Fruit fly (Drosophila melanogaster) whole organism, embryonic: ENCODE results near the gene Cdc7.
A peak's percentile ranks its signal among the peaks of the same experiment; 100 is the strongest.

Experiments
- Adf1 ChIP-seq: fragments of 200-800 bp; sonication (Bioruptor generic); IDR thresholded peaks from 2 replicates; pipeline ENCODE4 v1.3.6; 2022; ENCODE audit warnings: missing biosample characterization, missing genetic modification characterization
- Atf6 ChIP-seq: fragments of 200-800 bp; sonication (Bioruptor generic); IDR thresholded peaks from 2 replicates; pipeline ENCODE4 v1.3.6; 2022; ENCODE audit warnings: missing biosample characterization, missing genetic modification characterization
- CG10274 ChIP-seq: fragments of 200-800 bp; sonication (Bioruptor generic); optimal IDR thresholded peaks from 3 replicates; lab custom pipeline; 2017; ENCODE audit warnings: missing biosample characterization, mild to moderate bottlenecking, missing genetic modification characterization
- CG10565 ChIP-seq: fragments of 200-800 bp; sonication (Bioruptor generic); optimal IDR thresholded peaks from 3 replicates; lab custom pipeline; 2016; ENCODE audit warnings: missing biosample characterization, mild to moderate bottlenecking, missing genetic modification characterization
- CG10979 ChIP-seq: fragments of 200-800 bp; sonication (Bioruptor generic); optimal IDR thresholded peaks from 2 replicates; lab custom pipeline; 2018; ENCODE audit warnings: missing biosample characterization, mild to moderate bottlenecking, missing genetic modification characterization, moderate library complexity
- CG14014 ChIP-seq: fragments of 200-800 bp; sonication (Bioruptor generic); IDR thresholded peaks from 2 replicates; pipeline ENCODE4 v1.3.6; 2022; ENCODE audit warnings: missing biosample characterization, missing genetic modification characterization
- CG14860 ChIP-seq: fragments of 200-800 bp; sonication (Bioruptor generic); IDR thresholded peaks from 3 replicates; pipeline ENCODE4 v1.3.6; 2022; ENCODE audit warnings: missing biosample characterization, missing genetic modification characterization; ENCODE audit not compliant: partially characterized antibody
- CG15601 ChIP-seq: fragments of 200-800 bp; sonication (Bioruptor generic); optimal IDR thresholded peaks from 3 replicates; lab custom pipeline; 2019; ENCODE audit warnings: missing biosample characterization, mild to moderate bottlenecking, missing genetic modification characterization, moderate library complexity
- CG18262 ChIP-seq: fragments of 200-800 bp; optimal IDR thresholded peaks from 3 replicates; lab custom pipeline; 2019; ENCODE audit warnings: missing biosample characterization, mild to moderate bottlenecking, missing genetic modification characterization, moderate library complexity
- CG2678 ChIP-seq: fragments of 200-800 bp; sonication (Bioruptor generic); optimal IDR thresholded peaks from 3 replicates; lab custom pipeline; 2019; ENCODE audit warnings: missing biosample characterization, mild to moderate bottlenecking, missing genetic modification characterization, moderate library complexity
- CG34224 ChIP-seq: fragments of 200-800 bp; sonication (Bioruptor generic); IDR thresholded peaks from 3 replicates; pipeline ENCODE4 v1.3.6; 2022; ENCODE audit warnings: missing biosample characterization, missing genetic modification characterization; ENCODE audit not compliant: partially characterized antibody
- CG6791 ChIP-seq: fragments of 200-800 bp; sonication (Bioruptor generic); IDR thresholded peaks from 3 replicates; pipeline ENCODE4 v1.3.6; 2022; ENCODE audit warnings: missing biosample characterization, missing genetic modification characterization; ENCODE audit not compliant: partially characterized antibody
- CG6854 ChIP-seq: fragments of 200-800 bp; sonication (Bioruptor generic); optimal IDR thresholded peaks from 3 replicates; lab custom pipeline; 2017; ENCODE audit warnings: missing biosample characterization, mild to moderate bottlenecking, missing genetic modification characterization
- CG7928 ChIP-seq: fragments of 200-800 bp; sonication (Bioruptor generic); optimal IDR thresholded peaks from 2 replicates; lab custom pipeline; 2017; ENCODE audit warnings: missing biosample characterization, mild to moderate bottlenecking, missing genetic modification characterization
- CG8290 ChIP-seq, 3 experiments: fragments of 200-800 bp; sonication (Bioruptor generic); optimal IDR thresholded peaks; 2 replicates each; lab custom pipeline; 2016 to 2019; ENCODE audit warnings: missing biosample characterization in 3 of 3, missing genetic modification characterization in 3 of 3, mild to moderate bottlenecking in 2 of 3, moderate library complexity in 1 of 3
- CG8944 ChIP-seq: fragments of 200-800 bp; sonication (Bioruptor generic); optimal IDR thresholded peaks from 3 replicates; lab custom pipeline; 2016; ENCODE audit warnings: missing biosample characterization, missing genetic modification characterization
- CkIIα-i1 ChIP-seq: fragments of 200-800 bp; sonication (Bioruptor generic); IDR thresholded peaks from 2 replicates; pipeline ENCODE4 v1.3.6; 2022; ENCODE audit warnings: missing biosample characterization, missing genetic modification characterization
- CrebB ChIP-seq: fragments of 200-800 bp; sonication (Bioruptor generic); optimal IDR thresholded peaks from 3 replicates; lab custom pipeline; 2018; ENCODE audit warnings: missing biosample characterization, mild to moderate bottlenecking, missing genetic modification characterization
- Doc3 ChIP-seq: fragments of 200-800 bp; sonication (Bioruptor generic); IDR thresholded peaks from 3 replicates; pipeline ENCODE4 v1.3.6; 2022; ENCODE audit warnings: missing biosample characterization, missing genetic modification characterization; ENCODE audit not compliant: partially characterized antibody
- HLH4C ChIP-seq: fragments of 200-800 bp; sonication (Bioruptor generic); IDR thresholded peaks from 3 replicates; pipeline ENCODE4 v1.3.6; 2022; ENCODE audit warnings: missing biosample characterization, missing genetic modification characterization; ENCODE audit not compliant: partially characterized antibody
- Hr39 ChIP-seq: fragments of >200 bp; optimal IDR thresholded peaks from 2 replicates; lab custom pipeline; 2017
- NC2β ChIP-seq: fragments of 200-800 bp; sonication (Bioruptor generic); optimal IDR thresholded peaks from 2 replicates; lab custom pipeline; 2016; ENCODE audit warnings: missing biosample characterization, missing genetic modification characterization
- Usf ChIP-seq: fragments of 200-800 bp; sonication (Bioruptor generic); optimal IDR thresholded peaks from 2 replicates; lab custom pipeline; 2017; ENCODE audit warnings: missing genotype, missing biosample characterization, missing genetic modification characterization
- Vsx1 ChIP-seq: fragments of 200-800 bp; sonication (Bioruptor generic); optimal IDR thresholded peaks from 2 replicates; lab custom pipeline; 2017; ENCODE audit warnings: missing biosample characterization, mild to moderate bottlenecking, missing genetic modification characterization, missing genetic modification reagents
- ab ChIP-seq: fragments of 200-800 bp; sonication (Bioruptor generic); optimal IDR thresholded peaks from 2 replicates; lab custom pipeline; 2016; ENCODE audit warnings: missing biosample characterization, missing genetic modification characterization
- ato ChIP-seq: fragments of 200-800 bp; sonication (Bioruptor generic); IDR thresholded peaks from 2 replicates; pipeline ENCODE4 v1.3.6; 2022; ENCODE audit warnings: missing biosample characterization, missing genetic modification characterization; ENCODE audit not compliant: partially characterized antibody
- bab2 ChIP-seq: fragments of 200-800 bp; sonication (Bioruptor generic); optimal IDR thresholded peaks from 2 replicates; lab custom pipeline; 2016; ENCODE audit warnings: missing biosample characterization, missing genetic modification characterization
- bowl ChIP-seq: fragments of 200-800 bp; sonication (Bioruptor generic); IDR thresholded peaks from 2 replicates; pipeline ENCODE4 v1.3.6; 2022; ENCODE audit warnings: missing biosample characterization, missing genetic modification characterization
- chif ChIP-seq, 2 experiments: fragments of 200-800 bp; sonication (Bioruptor generic); optimal IDR thresholded peaks; 3 replicates each; lab custom pipeline; 2016; ENCODE audit warnings: missing biosample characterization in 2 of 2, missing genetic modification characterization in 2 of 2
- crol ChIP-seq: fragments of 200-800 bp; sonication (Bioruptor generic); IDR thresholded peaks from 2 replicates; pipeline ENCODE4 v1.3.6; 2022; ENCODE audit warnings: missing biosample characterization, missing genetic modification characterization
- da ChIP-seq: fragments of 200-800 bp; sonication (Bioruptor generic); optimal IDR thresholded peaks from 2 replicates; lab custom pipeline; 2016; ENCODE audit warnings: missing biosample characterization, missing genetic modification characterization
- ems ChIP-seq: fragments of 200-800 bp; sonication (Bioruptor generic); optimal IDR thresholded peaks from 3 replicates; lab custom pipeline; 2016; ENCODE audit warnings: missing biosample characterization, missing genetic modification characterization
- en ChIP-seq: fragments of 200-800 bp; sonication (Bioruptor generic); optimal IDR thresholded peaks from 2 replicates; lab custom pipeline; 2016; ENCODE audit warnings: missing biosample characterization, missing genetic modification characterization
- ewg ChIP-seq: fragments of 200-800 bp; sonication (Bioruptor generic); optimal IDR thresholded peaks from 3 replicates; lab custom pipeline; 2017; ENCODE audit warnings: mild to moderate bottlenecking, missing biosample characterization, missing genetic modification reagents, missing genetic modification characterization
- fd96Cb ChIP-seq: fragments of 200-800 bp; sonication (Bioruptor generic); optimal IDR thresholded peaks from 2 replicates; lab custom pipeline; 2018; ENCODE audit warnings: missing biosample characterization, mild to moderate bottlenecking, missing genetic modification characterization, moderate library complexity
- insv ChIP-seq, 2 experiments: fragments of 200-800 bp; sonication (Bioruptor generic); optimal IDR thresholded peaks; 3 replicates each; lab custom pipeline; 2016 to 2018; ENCODE audit warnings: missing biosample characterization in 2 of 2, missing genetic modification characterization in 2 of 2
- inv ChIP-seq: fragments of 200-800 bp; sonication (Bioruptor generic); IDR thresholded peaks from 2 replicates; pipeline ENCODE4 v1.3.6; 2022; ENCODE audit warnings: missing biosample characterization, missing genetic modification characterization; ENCODE audit not compliant: partially characterized antibody
- lilli ChIP-seq: fragments of 200-800 bp; sonication (Bioruptor generic); optimal IDR thresholded peaks from 3 replicates; lab custom pipeline; 2016; ENCODE audit warnings: missing biosample characterization, missing genetic modification characterization
- odd ChIP-seq: fragments of 200-800 bp; sonication (Bioruptor generic); optimal IDR thresholded peaks from 2 replicates; lab custom pipeline; 2017; ENCODE audit warnings: missing biosample characterization, mild to moderate bottlenecking, missing genetic modification characterization
- otp ChIP-seq: fragments of 200-800 bp; sonication (Bioruptor generic); IDR thresholded peaks from 3 replicates; pipeline ENCODE4, ENCODE4 v1.3.6; 2022; ENCODE audit warnings: missing biosample characterization, missing genetic modification characterization
- peb ChIP-seq: fragments of 200-800 bp; sonication (Bioruptor generic); IDR thresholded peaks from 2 replicates; pipeline ENCODE4 v1.3.6; 2022; ENCODE audit warnings: missing biosample characterization, missing genetic modification characterization
- rib ChIP-seq: fragments of 200-800 bp; sonication (Bioruptor generic); IDR thresholded peaks from 2 replicates; pipeline ENCODE4 v1.3.6; 2022; ENCODE audit warnings: missing biosample characterization, missing genetic modification characterization
- ro ChIP-seq: fragments of 200-800 bp; sonication (Bioruptor generic); IDR thresholded peaks from 2 replicates; pipeline ENCODE4 v1.3.6; 2022; ENCODE audit warnings: missing biosample characterization, missing genetic modification characterization
- seq ChIP-seq: fragments of 200-800 bp; sonication (Bioruptor generic); IDR thresholded peaks from 2 replicates; pipeline ENCODE4 v1.3.6; 2022; ENCODE audit warnings: missing biosample characterization, missing genetic modification characterization
- shn ChIP-seq: fragments of 200-800 bp; sonication (Bioruptor generic); optimal IDR thresholded peaks from 3 replicates; lab custom pipeline; 2016; ENCODE audit warnings: missing biosample characterization, missing genetic modification characterization
- sisA ChIP-seq: fragments of 200-800 bp; sonication (Bioruptor generic); IDR thresholded peaks from 2 replicates; pipeline ENCODE4 v1.3.6; 2022; ENCODE audit warnings: missing biosample characterization, missing genetic modification characterization
- slp2 ChIP-seq: fragments of 200-800 bp; sonication (Bioruptor generic); optimal IDR thresholded peaks from 2 replicates; lab custom pipeline; 2016; ENCODE audit warnings: missing biosample characterization, missing genetic modification characterization
- tgo ChIP-seq: fragments of 200-800 bp; sonication (Bioruptor generic); IDR thresholded peaks from 3 replicates; pipeline ENCODE4 v1.3.6; 2022; ENCODE audit warnings: missing biosample characterization, missing genetic modification characterization
- wdn ChIP-seq: fragments of 200-800 bp; sonication (Bioruptor generic); IDR thresholded peaks from 2 replicates; pipeline ENCODE4 v1.3.6; 2022; ENCODE audit warnings: missing biosample characterization, missing genetic modification characterization

The Cdc7 gene

dm6 chrX:6683635-6684499, 29.5 kb downstream of the Cdc7 start, which contains the start of gene Pink1 (continued):
- peak; percentile 60; the same call in 1 of the 2 replicates for TF ChIP-seq ato (GFP tag; lab: Robert Waterston, UW)
- TF ChIP-seq CG6791 (GFP tag; lab: Robert Waterston, UW) = peak; percentile 60; the same call in 1 of the 3 replicates
- no peak for TF ChIP-seq fd96Cb (tag; lab: Kevin White, UChicago)
- TF ChIP-seq HLH4C (GFP tag; lab: Robert Waterston, UW) = no peak; the same call in 2 of the 3 replicates
- TF ChIP-seq CG6854 (GFP tag; lab: Kevin White, UChicago) = no peak
- TF ChIP-seq insv (GFP tag; optimal IDR thresholded peaks at IDR 0.05; lab: Kevin White, UChicago) = peak in 1 of 2 experiments; percentile 13
- no peak for TF ChIP-seq CG10979 (tag; lab: Kevin White, UChicago)
- peak; percentile 15; the same call in 2 of the 3 replicates for TF ChIP-seq CG34224 (GFP tag; lab: Robert Waterston, UW)
- no peak for TF ChIP-seq CG18262 (tag; lab: Kevin White, UChicago)
- TF ChIP-seq bowl (GFP tag; lab: Robert Waterston, UW) = no peak
- TF ChIP-seq ab (GFP tag; lab: Kevin White, UChicago) = no peak
- TF ChIP-seq CkIIα-i1 (GFP tag; lab: Robert Waterston, UW) = no peak
- TF ChIP-seq CG10565 (GFP tag; lab: Kevin White, UChicago) = no peak
- no peak for TF ChIP-seq seq (GFP tag; lab: Robert Waterston, UW)
- no peak for TF ChIP-seq NC2β (GFP tag; lab: Kevin White, UChicago)
- no peak for TF ChIP-seq CG10274 (GFP tag; lab: Kevin White, UChicago)
- TF ChIP-seq Doc3 (GFP tag; lab: Robert Waterston, UW) = no peak
- no peak for TF ChIP-seq CrebB
- TF ChIP-seq ems (GFP tag; lab: Kevin White, UChicago) = no peak
- no peak for TF ChIP-seq CG14860 (GFP tag; lab: Robert Waterston, UW)
- no peak for TF ChIP-seq slp2 (GFP tag; lab: Kevin White, UChicago)
- TF ChIP-seq odd (GFP tag; lab: Kevin White, UChicago) = no peak
- TF ChIP-seq CG14014 (GFP tag; lab: Robert Waterston, UW) = no peak
- no peak for TF ChIP-seq Atf6
- no peak for TF ChIP-seq CG8290 (GFP tag; optimal IDR thresholded peaks at IDR 0.05; lab: Kevin White, UChicago)
- no peak for TF ChIP-seq CG8290 (tag; optimal IDR thresholded peaks at IDR 0.05; lab: Kevin White, UChicago)
- TF ChIP-seq sisA = no peak
- TF ChIP-seq tgo (GFP tag; lab: Robert Waterston, UW) = no peak
- no peak for TF ChIP-seq Usf (GFP tag; lab: Kevin White, UChicago)
- TF ChIP-seq CG2678 (tag; lab: Kevin White, UChicago) = no peak
- TF ChIP-seq Hr39 (lab: Kevin White, UChicago) = no peak
- no peak for TF ChIP-seq Vsx1
- no peak; the same call in 1 of the 2 replicates for TF ChIP-seq inv
- TF ChIP-seq CG7928 (GFP tag; lab: Kevin White, UChicago) = no peak
- TF ChIP-seq CG15601 (tag; lab: Kevin White, UChicago) = no peak
- TF ChIP-seq CG8944 (GFP tag; lab: Kevin White, UChicago) = no peak
- TF ChIP-seq otp = no peak
- TF ChIP-seq lilli (GFP tag; lab: Kevin White, UChicago) = no peak
- no peak for TF ChIP-seq peb (GFP tag; lab: Robert Waterston, UW)
- peak; percentile 65; the same call in 1 of the 2 replicates for TF ChIP-seq rib
- TF ChIP-seq crol (GFP tag; lab: Robert Waterston, UW) = peak; percentile 91
- TF ChIP-seq chif (GFP tag; optimal IDR thresholded peaks at IDR 0.05; lab: Kevin White, UChicago) = no peak
- TF ChIP-seq ro (GFP tag; lab: Robert Waterston, UW) = no peak
- TF ChIP-seq wdn (GFP tag; lab: Robert Waterston, UW) = no peak
- TF ChIP-seq da (GFP tag; lab: Kevin White, UChicago) = no peak
- no peak for TF ChIP-seq en
- TF ChIP-seq Adf1 = 0 out of 2 replicates have a peak, but pooled peaks have one; percentile 9
- TF ChIP-seq bab2 (GFP tag; lab: Kevin White, UChicago) = no peak
- no peak for TF ChIP-seq ewg (GFP tag; lab: Kevin White, UChicago)
- no peak for TF ChIP-seq shn
